Worm (Caenorhabditis elegans): ENCODE results near the gene ben-1.

Gene ben-1

ce11 chrIII:3505051-3505548, 36.3 kb downstream of the ben-1 start, which contains the start of gene lias-1 (continued):
- peak; percentile 30; the same call in 1 of the 2 replicates for TF ChIP-seq arid-1 (GFP tag; conservative IDR thresholded peaks at IDR 0.05)
- no peak for TF ChIP-seq nhr-76 (tag; optimal IDR thresholded peaks at IDR 0.05)

- TF ChIP-seq hmg-1.1 (GFP tag; IDR thresholded peaks at IDR 0.05): no peak
- TF ChIP-seq lin-1 (GFP tag; IDR thresholded peaks at IDR 0.05): no peak
- no peak for TF ChIP-seq spr-3 (GFP tag; optimal IDR thresholded peaks at IDR 0.05)
- TF ChIP-seq mdl-1 (tag; optimal IDR thresholded peaks at IDR 0.05): no peak
- TF ChIP-seq php-3 (GFP tag; IDR thresholded peaks at IDR 0.05): no peak
- no peak for TF ChIP-seq lin-13 (GFP tag; optimal IDR thresholded peaks at IDR 0.05)
- no peak for TF ChIP-seq ZK337.2 (GFP tag; IDR thresholded peaks at IDR 0.05)
- no peak for TF ChIP-seq F37D6.2 (tag; optimal IDR thresholded peaks at IDR 0.05)
- peak; percentile 90 for TF ChIP-seq aha-1 (tag)
- no peak for TF ChIP-seq T26A8.4 (GFP tag; IDR thresholded peaks at IDR 0.05)
- TF ChIP-seq ceh-32 (tag; optimal IDR thresholded peaks at IDR 0.05; ENCODE audit: poor library complexity): no peak
- no peak for TF ChIP-seq ceh-82 (tag; optimal IDR thresholded peaks at IDR 0.05)
- TF ChIP-seq Y48G9A.11 (GFP tag; IDR thresholded peaks at IDR 0.05): peak; percentile 30; the same call in 1 of the 2 replicates
Measured at ce11 chrIII:3504239-3504638, 37.2 kb downstream of the ben-1 start.

ce11 chrIII:3503286-3503685, 38.2 kb downstream of the ben-1 start, which contains the start of gene rpl-16:
Gene rpl-16 (minus strand): TSS chrIII:3503604.
- TF ChIP-seq snpc-1.2 (GFP tag; IDR thresholded peaks at IDR 0.05) (peak; percentile 61; the same call in 1 of the 2 replicates), dpl-1 (GFP tag; optimal IDR thresholded peaks at IDR 0.05) (no peak), ctbp-1 (GFP tag; IDR thresholded peaks at IDR 0.05) (peak; percentile 63; the same call in 1 of the 2 replicates), vab-7 (GFP tag; IDR thresholded peaks at IDR 0.05) (peak; percentile 22; the same call in 1 of the 2 replicates), set-16 (GFP tag; IDR thresholded peaks at IDR 0.05) (peak; percentile 29; the same call in 1 of the 2 replicates), madf-5 (GFP tag; IDR thresholded peaks at IDR 0.05) (0 out of 4 replicates have a peak, but pooled peaks of 1 of the 2 experiments have one; percentile 23), daf-12 (tag; optimal IDR thresholded peaks at IDR 0.05) (no peak), tra-1 (GFP tag; IDR thresholded peaks at IDR 0.05) (no peak), mdt-29 (GFP tag; IDR thresholded peaks at IDR 0.05) (no peak), php-3 (GFP tag; IDR thresholded peaks at IDR 0.05) (peak; percentile 28; the same call in 1 of the 2 replicates), ZK337.2 (GFP tag; IDR thresholded peaks at IDR 0.05) (0 out of 2 replicates have a peak, but pooled peaks have one; percentile 4), lin-13 (GFP tag; optimal IDR thresholded peaks at IDR 0.05) (peak; percentile 27)

- peak in 1 of 2 experiments; percentile 77 for TF ChIP-seq unc-62 (GFP tag; optimal IDR thresholded peaks at IDR 0.05 in 1 of 2)
- no peak for TF ChIP-seq unc-62 (tag; optimal IDR thresholded peaks at IDR 0.05)
- TF ChIP-seq Y105C5A.15 (GFP tag; IDR thresholded peaks at IDR 0.05): 0 out of 2 replicates have a peak, but pooled peaks have one; percentile 28
- TF ChIP-seq gei-8 (GFP tag; optimal IDR thresholded peaks at IDR 0.05): no peak
- TF ChIP-seq daf-19 (GFP tag; conservative IDR thresholded peaks at IDR 0.05): 0 out of 2 replicates have a peak, but pooled peaks have one; percentile 23
- no peak for TF ChIP-seq hmg-1.1 (GFP tag; IDR thresholded peaks at IDR 0.05)
- TF ChIP-seq F10B5.3 (tag; optimal IDR thresholded peaks at IDR 0.05): peak; percentile 54
- peak; percentile 61 for TF ChIP-seq lin-38 (GFP tag; IDR thresholded peaks at IDR 0.05)
- peak; percentile 46 for TF ChIP-seq F49E8.2 (tag; optimal IDR thresholded peaks at IDR 0.05; ENCODE audit: borderline replicate concordance)
- no peak for TF ChIP-seq nhr-11 (tag; optimal IDR thresholded peaks at IDR 0.05)
- TF ChIP-seq snpc-1.2 (GFP tag; IDR thresholded peaks at IDR 0.05): peak; percentile 29; the same call in 1 of the 2 replicates
- TF ChIP-seq mxl-3 (GFP tag; optimal IDR thresholded peaks at IDR 0.05): no peak
- peak in 1 of 2 experiments; percentile 11 for TF ChIP-seq daf-16 (GFP tag; optimal IDR thresholded peaks at IDR 0.05)
- TF ChIP-seq daf-16 (tag; optimal IDR thresholded peaks at IDR 0.05): peak; percentile 3
Measured at ce11 chrIII:3502215-3502838, 39.1 kb downstream of the ben-1 start, which contains the start of gene M01F1.8. Gene M01F1.8 (minus strand): TSS chrIII:3502549.
